Fruit fly (Drosophila melanogaster) whole organism, embryonic: ENCODE measurements around the gene gro.

ENCODE experiments used
- B-H1 ChIP-seq: fragments of 200-800 bp; sonication (Bioruptor generic); IDR thresholded peaks from 3 replicates; pipeline ENCODE4 v1.3.6; 2022; ENCODE audit warnings: missing biosample characterization, missing genetic modification characterization
- CG10209 ChIP-seq: fragments of 200-800 bp; sonication (Bioruptor generic); optimal IDR thresholded peaks from 3 replicates; lab custom pipeline; 2017; ENCODE audit warnings: missing biosample characterization, mild to moderate bottlenecking, missing genetic modification characterization, missing genetic modification reagents
- CG1024 ChIP-seq: fragments of 200-800 bp; sonication (Bioruptor generic); IDR thresholded peaks from 2 replicates; pipeline ENCODE4 v1.3.6; 2022; ENCODE audit warnings: missing biosample characterization, missing genetic modification characterization
- CG10274 ChIP-seq: fragments of 200-800 bp; sonication (Bioruptor generic); optimal IDR thresholded peaks from 3 replicates; lab custom pipeline; 2017; ENCODE audit warnings: missing biosample characterization, mild to moderate bottlenecking, missing genetic modification characterization
- CG10462 ChIP-seq: fragments of 200-800 bp; sonication (Bioruptor generic); optimal IDR thresholded peaks from 2 replicates; lab custom pipeline; 2016; ENCODE audit warnings: missing biosample characterization, missing genetic modification characterization
- CG10654 ChIP-seq: fragments of 200-800 bp; sonication (Bioruptor generic); optimal IDR thresholded peaks from 2 replicates; lab custom pipeline; 2016; ENCODE audit warnings: missing biosample characterization, missing genetic modification characterization
- CG12391 ChIP-seq: fragments of 200-800 bp; sonication (Bioruptor generic); optimal IDR thresholded peaks from 3 replicates; lab custom pipeline; 2018; ENCODE audit warnings: missing biosample characterization, mild to moderate bottlenecking, missing genetic modification characterization, moderate library complexity
- CG12744 ChIP-seq: fragments of 200-800 bp; sonication (Bioruptor generic); optimal IDR thresholded peaks from 2 replicates; lab custom pipeline; 2016; ENCODE audit warnings: missing biosample characterization, missing genetic modification characterization
- CG14014 ChIP-seq: fragments of 200-800 bp; sonication (Bioruptor generic); IDR thresholded peaks from 2 replicates; pipeline ENCODE4 v1.3.6; 2022; ENCODE audit warnings: missing biosample characterization, missing genetic modification characterization
- CG15479 ChIP-seq: fragments of 200-800 bp; sonication (Bioruptor generic); optimal IDR thresholded peaks from 3 replicates; lab custom pipeline; 2019; ENCODE audit warnings: missing biosample characterization, mild to moderate bottlenecking, missing genetic modification characterization, moderate library complexity
- CG18011 ChIP-seq: fragments of 200-800 bp; sonication (Bioruptor generic); optimal IDR thresholded peaks from 2 replicates; lab custom pipeline; 2017; ENCODE audit warnings: missing biosample characterization, missing genetic modification characterization, mild to moderate bottlenecking, moderate library complexity, missing genotype
- CG2202 ChIP-seq: fragments of 200-800 bp; sonication (Bioruptor generic); optimal IDR thresholded peaks from 2 replicates; lab custom pipeline; 2018; ENCODE audit warnings: missing biosample characterization, mild to moderate bottlenecking, missing genetic modification characterization
- CG2875 ChIP-seq: fragments of 200-800 bp; sonication (Bioruptor generic); optimal IDR thresholded peaks from 2 replicates; lab custom pipeline; 2017; ENCODE audit warnings: missing biosample characterization, mild to moderate bottlenecking, missing genetic modification characterization, missing genetic modification reagents
- CG32532 ChIP-seq: fragments of 200-800 bp; sonication (Bioruptor generic); IDR thresholded peaks from 2 replicates; pipeline ENCODE4 v1.3.6; 2022; ENCODE audit warnings: missing biosample characterization, missing genetic modification characterization
- CG7372 ChIP-seq: fragments of 200-800 bp; sonication (Bioruptor generic); IDR thresholded peaks from 2 replicates; pipeline ENCODE4 v1.3.6; 2022; ENCODE audit warnings: missing biosample characterization, missing genetic modification characterization
- CG8359 ChIP-seq: fragments of 200-800 bp; sonication (Bioruptor generic); optimal IDR thresholded peaks from 2 replicates; lab custom pipeline; 2017; ENCODE audit warnings: missing biosample characterization, mild to moderate bottlenecking, missing genetic modification characterization, borderline replicate concordance
- CTCF ChIP-seq: fragments of 200-800 bp; sonication (Bioruptor generic); optimal IDR thresholded peaks from 2 replicates; lab custom pipeline; 2017; ENCODE audit warnings: missing biosample characterization, mild to moderate bottlenecking, missing genetic modification characterization, moderate library complexity
- D19A ChIP-seq: fragments of 200-800 bp; optimal IDR thresholded peaks from 3 replicates; lab custom pipeline; 2019; ENCODE audit warnings: missing biosample characterization, mild to moderate bottlenecking, missing genetic modification characterization, moderate library complexity
- Doc2 ChIP-seq: fragments of 200-800 bp; sonication (Bioruptor generic); IDR thresholded peaks from 2 replicates; pipeline ENCODE4 v1.3.6; 2022; ENCODE audit warnings: missing biosample characterization, missing genetic modification characterization
- Eip74EF ChIP-seq, 2 experiments: fragments of 200-800 bp in 1 of 2; fragments of >200 bp in 1 of 2; sonication (Bioruptor generic) in 1 of 2; optimal IDR thresholded peaks; 2 replicates each; lab custom pipeline; 2017 to 2019; ENCODE audit warnings: missing biosample characterization in 2 of 2, missing genetic modification characterization in 2 of 2, mild to moderate bottlenecking in 1 of 2, moderate library complexity in 1 of 2
- Fer1 ChIP-seq: fragments of 200-800 bp; sonication (Bioruptor generic); optimal IDR thresholded peaks from 2 replicates; lab custom pipeline; 2017; ENCODE audit warnings: missing biosample characterization, mild to moderate bottlenecking, missing genetic modification characterization
- Fer2 ChIP-seq: fragments of 200-800 bp; sonication (Bioruptor generic); optimal IDR thresholded peaks from 2 replicates; lab custom pipeline; 2018; ENCODE audit warnings: missing biosample characterization, mild to moderate bottlenecking, missing genetic modification characterization, moderate library complexity
- HLH3B ChIP-seq: fragments of 200-800 bp; sonication (Bioruptor generic); IDR thresholded peaks from 2 replicates; pipeline ENCODE4 v1.3.6; 2022; ENCODE audit warnings: missing biosample characterization, missing genetic modification characterization
- Mrtf ChIP-seq: fragments of 200-800 bp; sonication (Bioruptor generic); IDR thresholded peaks from 3 replicates; pipeline ENCODE4 v1.3.6; 2022; ENCODE audit warnings: missing biosample characterization, missing genetic modification characterization
- Nf-YB ChIP-seq: fragments of 200-800 bp; sonication (Bioruptor generic); optimal IDR thresholded peaks from 3 replicates; lab custom pipeline; 2019; ENCODE audit warnings: missing biosample characterization, mild to moderate bottlenecking, missing genetic modification characterization, moderate library complexity
- Oli ChIP-seq: fragments of 200-800 bp; sonication (Bioruptor generic); optimal IDR thresholded peaks from 2 replicates; lab custom pipeline; 2018; ENCODE audit warnings: missing biosample characterization, mild to moderate bottlenecking, missing genetic modification characterization, moderate library complexity
- Rx ChIP-seq: fragments of 200-800 bp; sonication (Bioruptor generic); IDR thresholded peaks from 2 replicates; pipeline ENCODE4 v1.3.6; 2022; ENCODE audit warnings: missing biosample characterization, missing genetic modification characterization
- Side ChIP-seq: fragments of 200-800 bp; sonication (Bioruptor generic); optimal IDR thresholded peaks from 2 replicates; lab custom pipeline; 2016; ENCODE audit warnings: missing biosample characterization, missing genetic modification characterization
- Stat92E ChIP-seq, 3 experiments: fragments of >200 bp in 2 of 3; fragments of 200-800 bp in 1 of 3; sonication (Bioruptor generic) in 1 of 3; optimal IDR thresholded peaks; 2 replicates each; lab custom pipeline; 2017 to 2019; ENCODE audit warnings: missing biosample characterization in 3 of 3, missing genetic modification characterization in 3 of 3, mild to moderate bottlenecking in 1 of 3, moderate library complexity in 1 of 3
- Taf1 ChIP-seq: fragments of 200-800 bp; sonication (Bioruptor generic); IDR thresholded peaks from 2 replicates; pipeline ENCODE4 v1.3.6; 2022; ENCODE audit warnings: missing biosample characterization, missing genetic modification characterization
- aop ChIP-seq: fragments of 200-800 bp; sonication (Bioruptor generic); IDR thresholded peaks from 2 replicates; pipeline ENCODE4 v1.3.6; 2022; ENCODE audit warnings: missing biosample characterization, missing genetic modification characterization
- az2 ChIP-seq: fragments of 200-800 bp; sonication (Bioruptor generic); optimal IDR thresholded peaks from 3 replicates; lab custom pipeline; 2016; ENCODE audit warnings: missing biosample characterization, missing genetic modification characterization
- bab2 ChIP-seq: fragments of 200-800 bp; sonication (Bioruptor generic); optimal IDR thresholded peaks from 2 replicates; lab custom pipeline; 2016; ENCODE audit warnings: missing biosample characterization, missing genetic modification characterization
- bcd ChIP-seq: fragments of 200-800 bp; sonication (Bioruptor generic); optimal IDR thresholded peaks from 2 replicates; lab custom pipeline; 2017; ENCODE audit warnings: missing biosample characterization, mild to moderate bottlenecking, missing genetic modification characterization
- bsh ChIP-seq, 2 experiments: fragments of 200-800 bp; sonication (Bioruptor generic); optimal IDR thresholded peaks; 2 replicates each; lab custom pipeline; 2017 to 2018; ENCODE audit warnings: mild to moderate bottlenecking in 2 of 2, missing biosample characterization in 2 of 2, missing genetic modification characterization in 2 of 2, moderate library complexity in 1 of 2
- cad ChIP-seq: fragments of >200 bp; optimal IDR thresholded peaks from 2 replicates; lab custom pipeline; 2017; ENCODE audit warnings: missing biosample characterization, missing genetic modification characterization
- croc ChIP-seq: fragments of 200-800 bp; sonication (Bioruptor generic); conservative IDR thresholded peaks from 3 replicates; pipeline ENCODE4 v1.3.6; 2022; ENCODE audit warnings: missing biosample characterization, missing genetic modification characterization
- gce ChIP-seq: fragments of 200-800 bp; sonication (Bioruptor generic); IDR thresholded peaks from 3 replicates; pipeline ENCODE4 v1.3.6; 2022; ENCODE audit warnings: missing biosample characterization, missing genetic modification characterization
- hkb ChIP-seq, 2 experiments: fragments of 200-800 bp in 1 of 2; fragments of >200 bp in 1 of 2; sonication (Bioruptor generic) in 1 of 2; IDR thresholded peaks in 1 of 2; optimal IDR thresholded peaks in 1 of 2; 2 replicates each; pipeline versions ENCODE4 v1.3.6 to Lab custom; 2017 to 2022; ENCODE audit warnings: missing biosample characterization in 1 of 2, missing genetic modification characterization in 1 of 2
- insv ChIP-seq, 2 experiments: fragments of 200-800 bp; sonication (Bioruptor generic); optimal IDR thresholded peaks; 3 replicates each; lab custom pipeline; 2016 to 2018; ENCODE audit warnings: missing biosample characterization in 2 of 2, missing genetic modification characterization in 2 of 2
- pan ChIP-seq, 4 experiments: fragments of >200 bp in 3 of 4; fragments of 200-800 bp in 1 of 4; sonication (Bioruptor generic) in 1 of 4; optimal IDR thresholded peaks in 3 of 4; IDR thresholded peaks in 1 of 4; 2 replicates each; pipeline versions ENCODE4 v1.3.6 to Lab custom; 2017 to 2022; ENCODE audit warnings: missing biosample characterization in 2 of 4, missing genetic modification characterization in 2 of 4, mixed read lengths in 1 of 4
- pb ChIP-seq: fragments of 200-800 bp; sonication (Bioruptor generic); optimal IDR thresholded peaks from 3 replicates; lab custom pipeline; 2016; ENCODE audit warnings: missing biosample characterization, missing genetic modification characterization
- sob ChIP-seq: fragments of 200-800 bp; sonication (Bioruptor generic); IDR thresholded peaks from 2 replicates; pipeline ENCODE4 v1.3.6; 2022; ENCODE audit warnings: missing biosample characterization, missing genetic modification characterization
- tap ChIP-seq: fragments of 200-800 bp; optimal IDR thresholded peaks from 3 replicates; lab custom pipeline; 2019; ENCODE audit warnings: missing biosample characterization, mild to moderate bottlenecking, missing genetic modification characterization, moderate library complexity
- toy ChIP-seq: fragments of 200-800 bp; sonication (Bioruptor generic); IDR thresholded peaks from 2 replicates; pipeline ENCODE4 v1.3.6; 2022; ENCODE audit warnings: missing biosample characterization, missing genetic modification characterization
- trem ChIP-seq: fragments of 200-800 bp; optimal IDR thresholded peaks from 3 replicates; lab custom pipeline; 2019; ENCODE audit warnings: missing biosample characterization, mild to moderate bottlenecking, missing genetic modification characterization, moderate library complexity
- ttk ChIP-seq: fragments of 200-800 bp; sonication (Bioruptor generic); IDR thresholded peaks from 2 replicates; pipeline ENCODE4 v2.1.2; 2022; ENCODE audit warnings: missing biosample characterization, missing genetic modification characterization
- unpg ChIP-seq: fragments of 200-800 bp; sonication (Bioruptor generic); optimal IDR thresholded peaks from 3 replicates; lab custom pipeline; 2018; ENCODE audit warnings: missing biosample characterization, mild to moderate bottlenecking, missing genetic modification characterization, moderate library complexity
- wdn ChIP-seq: fragments of 200-800 bp; sonication (Bioruptor generic); IDR thresholded peaks from 2 replicates; pipeline ENCODE4 v1.3.6; 2022; ENCODE audit warnings: missing biosample characterization, missing genetic modification characterization

Gene gro

dm6 chr3R:26081380-26081991, 40.0 kb downstream of the gro start (continued):
- TF ChIP-seq D19A (tag; lab: Kevin White, UChicago) (peak; percentile 60), Nf-YB (GFP tag; lab: Kevin White, UChicago) (peak; percentile 32), croc (GFP tag; lab: Robert Waterston, UW) (peak; percentile 52; the same call in 2 of the 3 replicates), CG8359 (GFP tag; lab: Kevin White, UChicago) (no peak), bab2 (peak; percentile 9), tap (peak; percentile 36), CG10209 (GFP tag; lab: Kevin White, UChicago) (peak; percentile 24), ttk (GFP tag; lab: Robert Waterston, UW) (peak; percentile 61; the same call in 1 of the 2 replicates), B-H1 (GFP tag; lab: Robert Waterston, UW) (peak; percentile 47; the same call in 1 of the 3 replicates), az2 (peak; percentile 52), Fer1 (GFP tag; lab: Kevin White, UChicago) (no peak), CTCF (no peak), bsh (GFP tag; optimal IDR thresholded peaks at IDR 0.05; lab: Kevin White, UChicago) (peak; percentile 31 to 84), toy (no peak), pb (GFP tag; lab: Kevin White, UChicago) (no peak), Rx (GFP tag; lab: Robert Waterston, UW) (peak; percentile 48), CG15479 (GFP tag; lab: Kevin White, UChicago) (no peak), Stat92E (GFP tag; optimal IDR thresholded peaks at IDR 0.05; lab: Kevin White, UChicago) (no peak), CG12391 (tag; lab: Kevin White, UChicago) (peak; percentile 70), bcd (GFP tag; lab: Kevin White, UChicago) (peak; percentile 38), Mrtf (GFP tag; lab: Robert Waterston, UW) (no peak), trem (peak; percentile 56), CG14014 (GFP tag; lab: Robert Waterston, UW) (0 out of 2 replicates have a peak, but pooled peaks have one; percentile 44), Fer2 (tag; lab: Kevin White, UChicago) (no peak), gce (GFP tag; lab: Robert Waterston, UW) (peak; percentile 78; the same call in 2 of the 3 replicates), CG10274 (GFP tag; lab: Kevin White, UChicago) (no peak), CG12744 (GFP tag; lab: Kevin White, UChicago) (no peak), Side (GFP tag; lab: Kevin White, UChicago) (no peak), wdn (GFP tag; lab: Robert Waterston, UW) (no peak), CG2875 (GFP tag; lab: Kevin White, UChicago) (peak; percentile 19), insv (GFP tag; optimal IDR thresholded peaks at IDR 0.05; lab: Kevin White, UChicago) (no peak), hkb (optimal IDR thresholded peaks at IDR 0.05; lab: Kevin White, UChicago) (no peak), hkb (GFP tag; IDR thresholded peaks at IDR 0.05; lab: Robert Waterston, UW) (no peak; the same call in 1 of the 2 replicates), CG10654 (GFP tag; lab: Kevin White, UChicago) (peak; percentile 20), Doc2 (GFP tag; lab: Robert Waterston, UW) (no peak), HLH3B (GFP tag; lab: Robert Waterston, UW) (peak; percentile 63), aop (GFP tag; lab: Robert Waterston, UW) (no peak), sob (GFP tag; lab: Robert Waterston, UW) (peak; percentile 36; the same call in 1 of the 2 replicates), CG7372 (0 out of 2 replicates have a peak, but pooled peaks have one; percentile 8), cad (no peak), pan (optimal IDR thresholded peaks at IDR 0.05; lab: Kevin White, UChicago) (no peak), pan (GFP tag; optimal IDR thresholded peaks at IDR 0.05 in 1 of 2, IDR thresholded peaks at IDR 0.05 in 1 of 2) (peak in 1 of 2 experiments; percentile 61), Oli (tag; lab: Kevin White, UChicago) (peak; percentile 64), CG18011 (GFP tag; lab: Kevin White, UChicago) (no peak), Taf1 (GFP tag; lab: Robert Waterston, UW) (no peak), CG2202 (tag; lab: Kevin White, UChicago) (peak; percentile 51), CG10462 (GFP tag; lab: Kevin White, UChicago) (no peak), CG1024 (GFP tag; lab: Robert Waterston, UW) (peak; percentile 54; the same call in 1 of the 2 replicates), Eip74EF (GFP tag; optimal IDR thresholded peaks at IDR 0.05; lab: Kevin White, UChicago) (peak in 1 of 2 experiments; percentile 47), CG32532 (GFP tag; lab: Robert Waterston, UW) (no peak), unpg (GFP tag; lab: Kevin White, UChicago) (peak; percentile 71)
